Worm (Caenorhabditis elegans) whole organism, L4 larva: ENCODE measurements around the gene F26F12.4.
A peak's percentile ranks its signal among the peaks of the same experiment; 100 is the strongest.

Experiments
- D1046.2 ChIP-seq: fragments of 200-800 bp; sonication (Bioruptor generic); IDR thresholded peaks from 2 replicates; pipeline ENCODE4 v1.3.6; 2022; ENCODE audit warnings: missing genetic modification characterization, missing compliant biosample characterization
- Y105C5A.15 ChIP-seq: fragments of 200-800 bp; sonication (Bioruptor generic); IDR thresholded peaks from 2 replicates; pipeline ENCODE4 v1.3.6; 2022; ENCODE audit warnings: missing genetic modification characterization, missing compliant biosample characterization
- Y48G9A.11 ChIP-seq: fragments of 200-800 bp; sonication (Bioruptor generic); IDR thresholded peaks from 2 replicates; pipeline ENCODE4 v1.3.6; 2022; ENCODE audit warnings: missing genetic modification reagents, missing genetic modification characterization, missing compliant biosample characterization
- Y75B8A.6 ChIP-seq: fragments of 200-800 bp; sonication (Bioruptor generic); IDR thresholded peaks from 2 replicates; pipeline ENCODE4 v1.3.6; 2022; ENCODE audit warnings: missing genetic modification reagents, missing genetic modification characterization, missing compliant biosample characterization
- aha-1 ChIP-seq: fragments of 150-350 bp; peaks from one replicate; lab custom pipeline; 2014; ENCODE audit warnings: missing biosample characterization, missing genetic modification characterization
- ceh-44 ChIP-seq: fragments of 200-800 bp; sonication (Bioruptor generic); IDR thresholded peaks from 2 replicates; pipeline ENCODE4 v1.3.6; 2022; ENCODE audit warnings: missing genetic modification reagents, missing genetic modification characterization, missing compliant biosample characterization
- daf-16 ChIP-seq, 3 experiments: sonication (generic microtip); optimal IDR thresholded peaks; 2 replicates each; lab custom pipeline; 2016 to 2017; ENCODE audit warnings: missing genetic modification characterization in 3 of 3, missing genetic modification reagents in 3 of 3, mild to moderate bottlenecking in 2 of 3, missing compliant biosample characterization in 2 of 3, missing biosample characterization in 1 of 3, moderate library complexity in 1 of 3
- egl-27 ChIP-seq: sonication (generic microtip); optimal IDR thresholded peaks from 3 replicates; lab custom pipeline; 2017; ENCODE audit warnings: missing biosample characterization, missing genetic modification reagents, missing genetic modification characterization
- hlh-11 ChIP-seq: fragments of 200-800 bp; sonication (Bioruptor generic); optimal IDR thresholded peaks from 2 replicates; lab custom pipeline; 2018; ENCODE audit warnings: mild to moderate bottlenecking, missing genetic modification characterization, missing compliant biosample characterization
- lim-7 ChIP-seq: fragments of 200-800 bp; sonication (Bioruptor generic); IDR thresholded peaks from 2 replicates; pipeline ENCODE4 v1.3.6; 2022; ENCODE audit warnings: missing genetic modification characterization, missing compliant biosample characterization
- lin-29 ChIP-seq: fragments of 200-800 bp; sonication (Bioruptor generic); IDR thresholded peaks from 2 replicates; pipeline ENCODE4 v1.3.6; 2022; ENCODE audit warnings: missing genetic modification reagents, missing genetic modification characterization, missing compliant biosample characterization
- lin-38 ChIP-seq: fragments of 200-800 bp; sonication (Bioruptor generic); IDR thresholded peaks from 2 replicates; pipeline ENCODE4 v1.3.6; 2022; ENCODE audit warnings: missing genetic modification reagents, missing genetic modification characterization, missing compliant biosample characterization
- lin-39 ChIP-seq: fragments of 150-350 bp; optimal IDR thresholded peaks from 2 replicates; lab custom pipeline; 2014; ENCODE audit warnings: missing biosample characterization, missing genetic modification reagents, missing genetic modification characterization
- lir-3 ChIP-seq: sonication (generic microtip); optimal IDR thresholded peaks from 2 replicates; lab custom pipeline; 2016; ENCODE audit warnings: mild to moderate bottlenecking, missing genetic modification characterization, missing compliant biosample characterization
- madf-9 ChIP-seq: fragments of 200-800 bp; sonication (Bioruptor generic); conservative IDR thresholded peaks from 2 replicates; pipeline ENCODE4 v1.3.6; 2022; ENCODE audit warnings: missing genetic modification reagents, missing genetic modification characterization, missing compliant biosample characterization
- mxl-2 ChIP-seq: fragments of 200-800 bp; sonication (Bioruptor generic); conservative IDR thresholded peaks from 2 replicates; pipeline ENCODE4 v1.3.6; 2022; ENCODE audit warnings: missing genetic modification reagents, missing genetic modification characterization, missing compliant biosample characterization
- mxl-3 ChIP-seq: fragments of 200-800 bp; sonication (Bioruptor generic); optimal IDR thresholded peaks from 2 replicates; lab custom pipeline; 2018; ENCODE audit warnings: mild to moderate bottlenecking, missing genetic modification characterization, missing compliant biosample characterization
- nhr-102 ChIP-seq: sonication (generic microtip); optimal IDR thresholded peaks from 2 replicates; lab custom pipeline; 2016; ENCODE audit warnings: mild to moderate bottlenecking, missing genetic modification characterization, moderate library complexity, missing compliant biosample characterization
- nhr-11 ChIP-seq: fragments of 150-350 bp; optimal IDR thresholded peaks from 2 replicates; lab custom pipeline; 2014; ENCODE audit warnings: missing biosample characterization, missing genetic modification characterization
- nhr-25 ChIP-seq: sonication (generic microtip); optimal IDR thresholded peaks from 2 replicates; lab custom pipeline; 2017; ENCODE audit warnings: missing genetic modification characterization, mild to moderate bottlenecking, missing compliant biosample characterization, antibody characterized with exemption, moderate library complexity, borderline replicate concordance; ENCODE audit not compliant: insufficient read depth
- nhr-28 ChIP-seq: fragments of 150-350 bp; optimal IDR thresholded peaks from 2 replicates; lab custom pipeline; 2014; ENCODE audit warnings: missing biosample characterization, missing genetic modification characterization
- nhr-48 ChIP-seq: sonication (generic microtip); optimal IDR thresholded peaks from 2 replicates; lab custom pipeline; 2016; ENCODE audit warnings: mild to moderate bottlenecking, missing genetic modification characterization, missing compliant biosample characterization
- pqm-1 ChIP-seq: sonication (generic microtip); optimal IDR thresholded peaks from 2 replicates; lab custom pipeline; 2017; ENCODE audit warnings: missing biosample characterization, missing genetic modification characterization
- rbr-2 ChIP-seq: sonication (generic microtip); optimal IDR thresholded peaks from 2 replicates; lab custom pipeline; 2016; ENCODE audit warnings: missing genotype, missing genetic modification characterization, missing compliant biosample characterization
- sdz-12 ChIP-seq: fragments of 200-800 bp; sonication (Bioruptor generic); optimal IDR thresholded peaks from 2 replicates; lab custom pipeline; 2018; ENCODE audit warnings: mild to moderate bottlenecking, missing genetic modification characterization, missing compliant biosample characterization
- unc-62 ChIP-seq, 3 experiments: fragments of 150-350 bp in 1 of 3; sonication (generic microtip); optimal IDR thresholded peaks in 2 of 3; peaks in 1 of 3; 1 replicate in 1 of 3; 2 replicates in 2 of 3; lab custom pipeline; 2014 to 2017; ENCODE audit warnings: missing biosample characterization in 3 of 3, missing genetic modification characterization in 3 of 3, missing genetic modification reagents in 3 of 3, missing genotype in 1 of 3
- ztf-11 ChIP-seq: fragments of 150-350 bp; optimal IDR thresholded peaks from 2 replicates; lab custom pipeline; 2014; ENCODE audit warnings: missing biosample characterization, missing genetic modification characterization

Gene F26F12.4

DNA sequence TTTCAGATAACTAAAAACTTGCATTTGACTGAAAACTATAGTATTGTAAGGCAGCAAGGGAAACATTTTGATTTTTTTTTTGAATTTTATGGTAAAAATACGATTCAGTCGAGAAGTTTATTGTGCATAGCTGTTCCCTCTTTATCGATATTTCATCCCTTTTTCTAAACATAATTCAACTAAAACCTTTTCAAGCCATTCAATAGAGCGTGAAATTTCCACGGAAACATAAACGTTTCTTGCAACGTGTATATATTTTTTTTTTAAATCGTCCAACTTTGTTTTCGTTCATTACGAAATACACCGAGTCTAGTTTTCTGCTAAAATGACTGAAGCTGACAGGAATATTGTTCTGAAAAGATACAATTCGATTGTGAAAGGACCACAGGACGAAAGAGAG is 2.6 kb upstream of the F26F12.4 start, which contains the start of gene C02G6.2:
C02G6.2 (plus strand) TSS at position 301 of the 400 bp plus-strand sequence.
- no peak for TF ChIP-seq pqm-1 (tag; lab: Kevin White, UChicago)
- TF ChIP-seq lin-29 (GFP tag; lab: Robert Waterston, UW): no peak

DNA sequence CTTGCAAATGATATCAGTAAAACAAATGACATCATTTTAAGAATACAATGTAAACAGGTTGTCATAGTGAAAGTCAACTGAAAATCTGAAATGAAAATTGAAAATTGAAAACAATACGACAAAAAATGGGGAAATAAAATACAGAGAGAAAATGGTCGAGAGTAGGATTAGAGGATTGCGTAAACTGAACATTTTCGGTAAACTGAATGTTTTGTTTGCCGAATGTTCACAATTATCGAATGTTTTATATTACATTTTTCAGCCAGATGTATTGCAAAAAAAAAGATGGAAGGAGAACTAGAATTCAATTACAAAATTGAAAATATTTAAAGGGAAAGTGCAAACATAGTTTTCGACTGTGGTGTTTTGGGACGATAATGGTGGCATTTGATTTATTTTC is 4.0 kb downstream of the F26F12.4 start, which contains the start of gene F26F12.5:
F26F12.5 (minus strand) TSS at position 101 of the 400 bp plus-strand sequence.
- TF ChIP-seq unc-62 (GFP tag; optimal IDR thresholded peaks at IDR 0.05 in 1 of 2; lab: Kevin White, UChicago): peak in 1 of 2 experiments; percentile 19
- TF ChIP-seq unc-62 (tag; optimal IDR thresholded peaks at IDR 0.05; lab: Kevin White, UChicago): no peak
- no peak for TF ChIP-seq Y105C5A.15 (GFP tag; lab: Robert Waterston, UW)
- TF ChIP-seq, all 104 proteins: peak for 1

DNA sequence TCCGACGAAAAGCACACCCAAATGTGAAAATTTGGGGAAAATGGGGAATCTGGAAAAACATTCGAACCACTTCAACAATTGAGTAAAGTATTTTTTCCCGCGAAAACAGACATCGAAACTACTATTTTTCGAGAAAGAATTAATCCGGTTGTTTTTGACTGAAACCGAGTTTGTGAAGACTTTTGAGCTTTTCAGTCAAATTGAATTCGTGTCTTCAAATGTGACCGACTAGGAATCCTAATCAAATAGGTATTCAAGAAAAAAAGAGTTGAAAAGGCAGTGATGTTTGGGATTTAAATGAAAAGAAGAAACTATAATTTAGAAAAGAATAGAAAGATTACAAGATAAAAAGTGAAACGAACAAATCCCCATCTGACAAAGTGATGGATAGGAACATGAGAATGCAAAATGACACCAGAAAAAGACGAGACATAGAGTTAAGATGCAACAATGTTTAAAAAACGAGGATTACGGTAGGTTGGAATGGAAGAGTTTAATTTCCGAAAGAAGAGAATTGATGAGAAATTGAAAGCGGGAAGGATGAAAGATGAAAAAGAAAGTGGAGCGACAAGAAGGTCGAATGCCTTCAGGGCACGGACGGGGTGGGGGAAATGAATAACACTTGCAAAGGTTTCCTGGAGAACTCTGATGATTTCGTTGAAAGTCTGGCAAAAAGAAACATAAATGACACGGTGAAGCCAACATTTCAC is 6.5 kb downstream of the F26F12.4 start, which contains the start of gene F26F12.8:
F26F12.8 (minus strand) TSS at position 51 of the 710 bp plus-strand sequence.
- TF ChIP-seq Y48G9A.11 (GFP tag; lab: Robert Waterston, UW): no peak
- no peak for TF ChIP-seq nhr-102 (tag; lab: Kevin White, UChicago)
- peak; percentile 67 for TF ChIP-seq aha-1
- TF ChIP-seq sdz-12: no peak
- TF ChIP-seq egl-27 (tag; lab: Kevin White, UChicago): no peak
- TF ChIP-seq nhr-25 (tag; lab: Kevin White, UChicago): no peak

DNA sequence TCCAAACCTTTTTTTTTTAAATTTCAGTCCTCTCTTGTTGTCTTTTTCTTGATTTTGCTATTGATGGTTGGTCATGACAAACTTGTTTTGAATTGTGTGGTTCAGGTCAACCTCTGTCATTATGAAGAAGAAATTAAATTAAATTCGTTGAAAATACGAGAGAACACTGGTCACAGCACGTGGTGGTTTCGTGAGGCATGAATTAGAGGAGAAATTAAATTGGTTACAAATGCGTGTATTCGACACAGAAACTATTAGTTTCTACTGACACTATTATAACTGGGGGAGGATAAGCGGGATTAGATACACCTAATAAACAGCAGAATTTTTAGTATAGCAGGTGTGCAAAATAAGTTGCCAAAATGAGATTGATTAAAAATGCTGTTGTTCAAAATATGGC is 17.0 kb downstream of the F26F12.4 start:
- no peak for TF ChIP-seq madf-9 (GFP tag; lab: Robert Waterston, UW)
- TF ChIP-seq mxl-3: no peak
- TF ChIP-seq ceh-44 (GFP tag; lab: Robert Waterston, UW): no peak
- no peak for TF ChIP-seq lir-3 (tag; lab: Kevin White, UChicago)
- no peak for TF ChIP-seq ztf-11 (tag; lab: Kevin White, UChicago)
- TF ChIP-seq nhr-25 (tag; lab: Kevin White, UChicago): no peak
- no peak for TF ChIP-seq lin-38 (GFP tag; lab: Robert Waterston, UW)
- TF ChIP-seq unc-62 (GFP tag; optimal IDR thresholded peaks at IDR 0.05 in 1 of 2; lab: Kevin White, UChicago): no peak
- no peak for TF ChIP-seq unc-62 (tag; optimal IDR thresholded peaks at IDR 0.05; lab: Kevin White, UChicago)

DNA sequence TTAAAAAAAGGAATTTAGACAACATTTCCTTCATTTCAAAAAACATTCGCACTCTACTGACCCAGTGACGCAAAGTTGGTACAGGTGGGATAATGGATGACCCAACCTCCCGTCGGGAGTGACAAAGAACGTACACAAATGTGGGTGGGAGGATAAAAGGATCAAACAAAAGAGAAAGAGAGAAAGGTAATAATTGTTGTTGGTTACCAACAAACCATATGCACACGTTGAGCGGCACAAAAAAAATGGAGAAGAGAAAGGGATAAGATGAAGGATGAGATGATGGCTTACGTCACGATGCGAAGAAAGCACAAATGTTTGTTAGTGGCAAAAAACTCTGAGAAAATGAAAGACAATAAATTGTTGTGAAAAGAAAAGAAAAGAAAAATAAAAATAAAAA is 17.5 kb downstream of the F26F12.4 start:
- TF ChIP-seq lin-39 (tag; lab: Kevin White, UChicago) (no peak), Y75B8A.6 (GFP tag; lab: Robert Waterston, UW) (no peak), nhr-28 (tag; lab: Kevin White, UChicago) (peak; percentile 12), daf-16 (GFP tag; optimal IDR thresholded peaks at IDR 0.05; lab: Kevin White, UChicago) (peak in 1 of 2 experiments; percentile 67), daf-16 (tag; optimal IDR thresholded peaks at IDR 0.05; lab: Kevin White, UChicago) (no peak), nhr-25 (tag; lab: Kevin White, UChicago) (no peak), pqm-1 (tag; lab: Kevin White, UChicago) (no peak), hlh-11 (tag; lab: Kevin White, UChicago) (peak; percentile 29), rbr-2 (tag; lab: Kevin White, UChicago) (peak; percentile 15), lim-7 (GFP tag; lab: Robert Waterston, UW) (no peak), sdz-12 (no peak), nhr-48 (tag; lab: Kevin White, UChicago) (no peak), D1046.2 (GFP tag; lab: Robert Waterston, UW) (no peak), nhr-11 (peak; percentile 38)

DNA sequence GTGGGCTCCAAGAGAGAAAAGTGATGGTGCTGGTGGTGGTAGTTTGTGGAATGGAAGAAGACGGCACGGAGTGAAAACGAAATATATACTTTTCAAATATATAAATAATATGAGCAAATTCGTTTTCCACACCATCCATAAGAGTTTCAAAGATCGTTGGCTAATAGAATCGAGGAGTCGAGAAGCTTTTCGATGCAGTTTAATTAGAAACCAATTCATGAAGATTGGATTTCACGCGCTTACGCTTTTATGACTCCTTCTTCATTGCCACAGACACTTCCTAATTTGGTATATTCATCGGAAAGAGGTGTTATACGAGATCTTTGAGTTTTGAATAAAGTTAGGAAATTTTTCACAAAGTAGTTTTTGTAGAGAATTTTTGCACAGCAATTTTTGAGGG is 18.5 kb downstream of the F26F12.4 start:
- TF ChIP-seq mxl-2: no peak
- no peak for TF ChIP-seq mxl-3
- TF ChIP-seq aha-1: peak; percentile 74
- TF ChIP-seq, all 104 proteins: peak for 1
